Worm (Caenorhabditis elegans) whole organism, mixed stage, embryonic: ENCODE results near the gene Y46G5A.7.
"Not testable (repeated sequence)": the region's sequence is repeated elsewhere in the genome, so short reads cannot be mapped to it uniquely, and the experiment has no call there.

Experiments used
- M03D4.4 ChIP-seq: sonication (generic microtip); optimal IDR thresholded peaks from 2 replicates; lab custom pipeline; 2017; ENCODE audit warnings: mild to moderate bottlenecking, missing genetic modification characterization, missing compliant biosample characterization
- bed-3 ChIP-seq: fragments of 200-800 bp; sonication (Bioruptor generic); optimal IDR thresholded peaks from 3 replicates; lab custom pipeline; 2018; ENCODE audit warnings: mild to moderate bottlenecking, missing genetic modification characterization, moderate library complexity, missing compliant biosample characterization
- blmp-1 ChIP-seq: fragments of 150-350 bp; optimal IDR thresholded peaks from 2 replicates; lab custom pipeline; 2014; ENCODE audit warnings: missing biosample characterization, missing genetic modification characterization
- ceh-39 ChIP-seq: fragments of 150-350 bp; optimal IDR thresholded peaks from 2 replicates; lab custom pipeline; 2014; ENCODE audit warnings: missing biosample characterization, missing genetic modification characterization
- ceh-43 ChIP-seq: fragments of 200-800 bp; sonication (Bioruptor generic); optimal IDR thresholded peaks from 2 replicates; lab custom pipeline; 2018; ENCODE audit warnings: mild to moderate bottlenecking, missing genetic modification characterization, moderate library complexity, missing compliant biosample characterization
- ceh-83 ChIP-seq: fragments of 200-800 bp; sonication (Bioruptor generic); optimal IDR thresholded peaks from 2 replicates; lab custom pipeline; 2018; ENCODE audit warnings: mild to moderate bottlenecking, missing genetic modification characterization, missing compliant biosample characterization
- ces-1 ChIP-seq: fragments of 150-350 bp; optimal IDR thresholded peaks from 2 replicates; lab custom pipeline; 2014; ENCODE audit warnings: missing biosample characterization, missing genetic modification reagents, missing genetic modification characterization
- cnd-1 ChIP-seq: fragments of 200-800 bp; sonication (Bioruptor generic); optimal IDR thresholded peaks from 2 replicates; lab custom pipeline; 2018; ENCODE audit warnings: mild to moderate bottlenecking, missing genetic modification characterization, missing compliant biosample characterization
- drap-1 ChIP-seq: fragments of 200-800 bp; sonication (Bioruptor generic); optimal IDR thresholded peaks from 3 replicates; lab custom pipeline; 2018; ENCODE audit warnings: mild to moderate bottlenecking, missing genetic modification characterization, missing compliant biosample characterization
- elt-1 ChIP-seq: sonication (generic microtip); optimal IDR thresholded peaks from 2 replicates; lab custom pipeline; 2017; ENCODE audit warnings: missing genetic modification characterization, mild to moderate bottlenecking, missing compliant biosample characterization, antibody characterized with exemption, moderate library complexity, borderline replicate concordance; ENCODE audit not compliant: insufficient read depth
- flh-1 ChIP-seq: fragments of 200-800 bp; sonication (Bioruptor generic); optimal IDR thresholded peaks from 2 replicates; lab custom pipeline; 2018; ENCODE audit warnings: mild to moderate bottlenecking, missing genetic modification characterization, moderate library complexity, missing compliant biosample characterization
- ham-2 ChIP-seq: fragments of 200-800 bp; sonication (Bioruptor generic); optimal IDR thresholded peaks from 2 replicates; lab custom pipeline; 2018; ENCODE audit warnings: mild to moderate bottlenecking, missing genetic modification characterization, missing compliant biosample characterization
- hlh-1 ChIP-seq: fragments of 150-350 bp; optimal IDR thresholded peaks from 2 replicates; lab custom pipeline; 2014; ENCODE audit warnings: missing biosample characterization, missing genetic modification reagents, missing genetic modification characterization
- lin-13 ChIP-seq: fragments of 150-350 bp; optimal IDR thresholded peaks from 2 replicates; lab custom pipeline; 2014; ENCODE audit warnings: missing biosample characterization, missing genetic modification characterization
- lin-32 ChIP-seq: fragments of 200-800 bp; sonication (Bioruptor generic); optimal IDR thresholded peaks from 2 replicates; lab custom pipeline; 2018; ENCODE audit warnings: mild to moderate bottlenecking, missing genetic modification characterization, missing compliant biosample characterization
- lsy-2 ChIP-seq: fragments of 150-350 bp; optimal IDR thresholded peaks from 2 replicates; lab custom pipeline; 2014; ENCODE audit warnings: missing biosample characterization, missing genetic modification characterization
- mab-5 ChIP-seq: fragments of 150-350 bp; optimal IDR thresholded peaks from 2 replicates; lab custom pipeline; 2014; ENCODE audit warnings: missing biosample characterization, missing genetic modification characterization
- mep-1 ChIP-seq: fragments of 150-350 bp; optimal IDR thresholded peaks from 2 replicates; lab custom pipeline; 2017; ENCODE audit warnings: missing biosample characterization, missing genetic modification reagents, missing genetic modification characterization, inconsistent platforms
- mls-2 ChIP-seq: sonication (generic microtip); optimal IDR thresholded peaks from 2 replicates; lab custom pipeline; 2016; ENCODE audit warnings: mild to moderate bottlenecking, missing genetic modification characterization, moderate library complexity, missing compliant biosample characterization
- nhr-12 ChIP-seq: fragments of 150-350 bp; optimal IDR thresholded peaks from 2 replicates; lab custom pipeline; 2014; ENCODE audit warnings: missing biosample characterization, missing genetic modification characterization
- nhr-2 ChIP-seq: fragments of 150-350 bp; optimal IDR thresholded peaks from 2 replicates; lab custom pipeline; 2014; ENCODE audit warnings: missing biosample characterization, missing genetic modification characterization
- nhr-237 ChIP-seq: fragments of 150-350 bp; optimal IDR thresholded peaks from 2 replicates; lab custom pipeline; 2014; ENCODE audit warnings: missing biosample characterization, missing genetic modification characterization
- nhr-28 ChIP-seq: fragments of 150-350 bp; optimal IDR thresholded peaks from 2 replicates; lab custom pipeline; 2014; ENCODE audit warnings: missing biosample characterization, missing genetic modification characterization
- nhr-76 ChIP-seq: sonication (generic microtip); optimal IDR thresholded peaks from 2 replicates; lab custom pipeline; 2017; ENCODE audit warnings: missing biosample characterization, missing genetic modification characterization
- pha-4 ChIP-seq: fragments of 150-350 bp; optimal IDR thresholded peaks from 2 replicates; lab custom pipeline; 2018; ENCODE audit warnings: missing biosample characterization, missing genetic modification reagents, missing genetic modification characterization
- snpc-4 ChIP-seq: fragments of 150-350 bp; optimal IDR thresholded peaks from 2 replicates; lab custom pipeline; 2014; ENCODE audit warnings: missing biosample characterization, missing genetic modification characterization
- sptf-1 ChIP-seq: sonication (generic microtip); optimal IDR thresholded peaks from 2 replicates; lab custom pipeline; 2017; ENCODE audit warnings: mild to moderate bottlenecking, missing genetic modification characterization, moderate library complexity, missing compliant biosample characterization
- tbx-8 ChIP-seq: fragments of 200-800 bp; sonication (Bioruptor generic); optimal IDR thresholded peaks from 2 replicates; lab custom pipeline; 2018; ENCODE audit warnings: mild to moderate bottlenecking, missing genetic modification characterization, moderate library complexity, missing compliant biosample characterization
- unc-120 ChIP-seq: sonication (generic microtip); optimal IDR thresholded peaks from 2 replicates; lab custom pipeline; 2017; ENCODE audit warnings: missing genetic modification characterization, missing compliant biosample characterization; ENCODE audit not compliant: poor library complexity, severe bottlenecking
- unc-39 ChIP-seq: fragments of 150-350 bp; optimal IDR thresholded peaks from 2 replicates; lab custom pipeline; 2014; ENCODE audit warnings: missing biosample characterization, missing genetic modification characterization
- unc-62 ChIP-seq: fragments of 150-350 bp; optimal IDR thresholded peaks from 2 replicates; lab custom pipeline; 2014; ENCODE audit warnings: missing biosample characterization, missing genetic modification reagents, missing genetic modification characterization
- ztf-11 ChIP-seq: fragments of 150-350 bp; optimal IDR thresholded peaks from 2 replicates; lab custom pipeline; 2014; ENCODE audit warnings: missing biosample characterization, missing genetic modification characterization

Y46G5A.7 gene

DNA sequence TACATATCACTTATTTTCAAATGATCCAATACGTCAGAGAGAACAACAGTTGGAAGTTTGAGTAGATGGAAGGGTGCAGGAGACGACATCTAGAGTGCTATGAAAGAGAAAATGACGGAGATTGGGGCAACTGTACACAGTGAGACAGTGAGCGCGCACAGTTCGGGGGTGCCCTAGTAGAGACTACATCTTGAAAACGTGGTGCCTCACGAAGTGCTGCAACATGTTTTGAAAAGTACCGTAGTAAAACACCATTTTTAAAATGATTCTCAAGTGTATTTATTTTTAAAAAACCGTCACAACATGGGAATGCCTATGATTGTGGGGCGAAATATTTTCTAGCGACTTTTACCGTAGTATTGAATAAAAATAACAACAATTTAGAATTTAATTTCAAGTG, 2.4 kb downstream of the Y46G5A.7 start, which contains the start of gene Y46G5A.39:
TSS of gene Y46G5A.39 (minus strand) at position 101 of the 400 bp plus-strand sequence.
- not testable (repeated sequence) for TF ChIP-seq unc-120 (tag; lab: Kevin White, UChicago); snpc-4 (tag; lab: Kevin White, UChicago); ceh-43

ce11 chrII:12739306-12739705, 16.8 kb downstream of the Y46G5A.7 start:
- TF ChIP-seq sptf-1 (tag; lab: Kevin White, UChicago) (no peak), lsy-2 (no peak), ham-2 (no peak), pha-4 (tag; lab: Kevin White, UChicago) (no peak), elt-1 (tag; lab: Kevin White, UChicago) (no peak), nhr-237 (no peak), mab-5 (tag; lab: Kevin White, UChicago) (no peak), nhr-2 (tag; lab: Kevin White, UChicago) (no peak), nhr-76 (no peak), drap-1 (GFP tag; lab: Kevin White, UChicago) (no peak), unc-39 (tag; lab: Kevin White, UChicago) (no peak), mls-2 (tag; lab: Kevin White, UChicago) (no peak), flh-1 (GFP tag; lab: Kevin White, UChicago) (no peak), nhr-28 (tag; lab: Kevin White, UChicago) (no peak), ces-1 (GFP tag; lab: Kevin White, UChicago) (no peak), tbx-8 (no peak), blmp-1 (tag; lab: Kevin White, UChicago) (no peak), nhr-12 (tag; lab: Kevin White, UChicago) (no peak), unc-62 (no peak), lin-32 (GFP tag; lab: Kevin White, UChicago) (no peak)

DNA sequence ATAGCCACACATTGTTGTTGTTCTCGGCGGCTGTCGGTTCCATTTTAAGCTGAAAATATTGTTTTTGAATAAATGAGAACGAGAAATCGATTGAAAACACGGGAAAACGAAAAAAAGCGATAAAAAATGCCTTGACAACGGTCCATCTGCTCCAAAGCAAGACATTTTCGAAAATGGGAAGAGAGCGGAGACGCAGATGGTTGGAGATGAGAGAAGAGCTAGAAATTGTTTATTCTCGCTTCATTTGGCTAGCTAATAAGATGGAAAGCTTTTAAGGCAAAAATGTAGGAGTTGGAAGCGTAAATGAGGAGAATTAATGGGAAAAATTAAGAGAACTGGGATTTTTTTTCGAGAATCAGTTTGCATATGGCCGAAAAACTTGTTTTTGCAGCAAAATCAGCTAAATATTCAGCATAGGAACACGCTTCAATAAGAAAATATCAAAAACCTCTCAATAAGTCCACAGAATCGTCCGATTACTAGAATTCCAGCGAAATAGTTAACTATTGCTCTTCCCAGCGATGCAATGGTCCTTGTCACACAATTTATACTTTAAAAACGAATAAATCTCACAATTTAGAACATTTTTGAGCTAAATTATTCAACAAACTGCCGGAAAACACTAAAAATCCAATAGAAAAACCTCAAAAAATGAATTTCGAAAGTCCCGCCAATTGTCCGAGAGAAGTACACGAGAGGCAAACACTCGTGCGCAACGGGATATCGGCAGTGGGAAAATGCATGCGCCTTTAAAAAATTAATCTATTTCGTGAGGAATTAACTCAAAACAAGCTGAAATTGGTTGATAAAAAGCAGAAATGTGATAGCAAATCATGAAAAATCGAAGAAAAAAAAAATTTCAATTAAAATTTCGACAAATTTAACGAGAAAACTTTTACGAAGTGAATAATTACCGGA, 17.6 kb downstream of the Y46G5A.7 start, which contains the start of gene pisy-1:
TSS of gene pisy-1 (minus strand) at position 51 of the 918 bp plus-strand sequence.
- TF ChIP-seq mep-1 (tag; lab: Kevin White, UChicago): peak; percentile 78
- TF ChIP-seq nhr-2 (tag; lab: Kevin White, UChicago): no peak
- peak; percentile 33 for TF ChIP-seq ces-1 (GFP tag; lab: Kevin White, UChicago)
- TF ChIP-seq pha-4 (tag; lab: Kevin White, UChicago): no peak
- peak; percentile 1 for TF ChIP-seq hlh-1 (tag; lab: Kevin White, UChicago)
- no peak for TF ChIP-seq unc-39 (tag; lab: Kevin White, UChicago)
- TF ChIP-seq lsy-2: peak; percentile 42
- peak; percentile 23 for TF ChIP-seq nhr-237
- TF ChIP-seq lin-13 (tag; lab: Kevin White, UChicago): peak; percentile 8

DNA sequence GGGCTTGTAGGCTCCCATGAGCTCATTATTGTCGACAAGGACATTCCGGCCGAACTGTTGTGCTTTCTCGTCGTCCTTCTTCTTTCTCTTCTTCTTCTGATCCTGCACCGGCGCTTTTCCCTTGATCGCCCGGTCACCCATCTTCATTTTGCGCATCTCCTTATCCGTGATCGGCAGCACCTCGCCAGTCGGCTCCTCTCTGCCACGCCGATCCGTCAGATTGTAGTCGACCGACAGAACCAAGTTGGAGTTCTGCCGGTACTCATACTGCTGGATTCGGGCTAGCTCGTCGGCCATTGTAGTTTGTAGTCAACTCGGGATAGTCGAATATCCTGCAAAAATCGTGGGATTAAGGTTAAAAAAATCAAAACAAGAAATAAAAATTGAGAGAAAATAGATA, 19.6 kb downstream of the Y46G5A.7 start, which contains the start of gene snrp-200:
TSS of gene snrp-200 (minus strand) at position 332 of the 400 bp plus-strand sequence.
- TF ChIP-seq lin-13 (tag; lab: Kevin White, UChicago) (no peak), nhr-12 (tag; lab: Kevin White, UChicago) (no peak), ceh-39 (tag; lab: Kevin White, UChicago) (no peak), snpc-4 (tag; lab: Kevin White, UChicago) (no peak), hlh-1 (tag; lab: Kevin White, UChicago) (no peak), pha-4 (tag; lab: Kevin White, UChicago) (no peak), bed-3 (GFP tag; lab: Kevin White, UChicago) (no peak), elt-1 (tag; lab: Kevin White, UChicago) (no peak), tbx-8 (no peak), nhr-2 (tag; lab: Kevin White, UChicago) (no peak), ceh-83 (GFP tag; lab: Kevin White, UChicago) (no peak), lsy-2 (no peak), unc-62 (no peak), cnd-1 (tag; lab: Kevin White, UChicago) (no peak), M03D4.4 (tag; lab: Kevin White, UChicago) (no peak), ztf-11 (tag; lab: Kevin White, UChicago) (no peak), unc-120 (tag; lab: Kevin White, UChicago) (no peak), blmp-1 (tag; lab: Kevin White, UChicago) (no peak)
